Worm (Caenorhabditis elegans) whole organism, mixed stage, embryonic: ENCODE results near the gene C24H10.2.

ENCODE experiments used
- M03D4.4 ChIP-seq: sonication (generic microtip); optimal IDR thresholded peaks from 2 replicates; lab custom pipeline; 2017; ENCODE audit warnings: mild to moderate bottlenecking, missing genetic modification characterization, missing compliant biosample characterization
- bed-3 ChIP-seq: fragments of 200-800 bp; sonication (Bioruptor generic); optimal IDR thresholded peaks from 3 replicates; lab custom pipeline; 2018; ENCODE audit warnings: mild to moderate bottlenecking, missing genetic modification characterization, moderate library complexity, missing compliant biosample characterization
- blmp-1 ChIP-seq: fragments of 150-350 bp; optimal IDR thresholded peaks from 2 replicates; lab custom pipeline; 2014; ENCODE audit warnings: missing biosample characterization, missing genetic modification characterization
- ceh-43 ChIP-seq: fragments of 200-800 bp; sonication (Bioruptor generic); optimal IDR thresholded peaks from 2 replicates; lab custom pipeline; 2018; ENCODE audit warnings: mild to moderate bottlenecking, missing genetic modification characterization, moderate library complexity, missing compliant biosample characterization
- ceh-83 ChIP-seq: fragments of 200-800 bp; sonication (Bioruptor generic); optimal IDR thresholded peaks from 2 replicates; lab custom pipeline; 2018; ENCODE audit warnings: mild to moderate bottlenecking, missing genetic modification characterization, missing compliant biosample characterization
- ces-1 ChIP-seq: fragments of 150-350 bp; optimal IDR thresholded peaks from 2 replicates; lab custom pipeline; 2014; ENCODE audit warnings: missing biosample characterization, missing genetic modification reagents, missing genetic modification characterization
- cnd-1 ChIP-seq: fragments of 200-800 bp; sonication (Bioruptor generic); optimal IDR thresholded peaks from 2 replicates; lab custom pipeline; 2018; ENCODE audit warnings: mild to moderate bottlenecking, missing genetic modification characterization, missing compliant biosample characterization
- elt-1 ChIP-seq: sonication (generic microtip); optimal IDR thresholded peaks from 2 replicates; lab custom pipeline; 2017; ENCODE audit warnings: missing genetic modification characterization, mild to moderate bottlenecking, missing compliant biosample characterization, antibody characterized with exemption, moderate library complexity, borderline replicate concordance; ENCODE audit not compliant: insufficient read depth
- elt-3 ChIP-seq: fragments of 150-350 bp; optimal IDR thresholded peaks from 2 replicates; lab custom pipeline; 2014; ENCODE audit warnings: missing biosample characterization, missing genetic modification characterization
- flh-1 ChIP-seq: fragments of 200-800 bp; sonication (Bioruptor generic); optimal IDR thresholded peaks from 2 replicates; lab custom pipeline; 2018; ENCODE audit warnings: mild to moderate bottlenecking, missing genetic modification characterization, moderate library complexity, missing compliant biosample characterization
- ham-2 ChIP-seq: fragments of 200-800 bp; sonication (Bioruptor generic); optimal IDR thresholded peaks from 2 replicates; lab custom pipeline; 2018; ENCODE audit warnings: mild to moderate bottlenecking, missing genetic modification characterization, missing compliant biosample characterization
- lin-13 ChIP-seq: fragments of 150-350 bp; optimal IDR thresholded peaks from 2 replicates; lab custom pipeline; 2014; ENCODE audit warnings: missing biosample characterization, missing genetic modification characterization
- lin-32 ChIP-seq: fragments of 200-800 bp; sonication (Bioruptor generic); optimal IDR thresholded peaks from 2 replicates; lab custom pipeline; 2018; ENCODE audit warnings: mild to moderate bottlenecking, missing genetic modification characterization, missing compliant biosample characterization
- mab-5 ChIP-seq: fragments of 150-350 bp; optimal IDR thresholded peaks from 2 replicates; lab custom pipeline; 2014; ENCODE audit warnings: missing biosample characterization, missing genetic modification characterization
- mep-1 ChIP-seq: fragments of 150-350 bp; optimal IDR thresholded peaks from 2 replicates; lab custom pipeline; 2017; ENCODE audit warnings: missing biosample characterization, missing genetic modification reagents, missing genetic modification characterization, inconsistent platforms
- mls-2 ChIP-seq: sonication (generic microtip); optimal IDR thresholded peaks from 2 replicates; lab custom pipeline; 2016; ENCODE audit warnings: mild to moderate bottlenecking, missing genetic modification characterization, moderate library complexity, missing compliant biosample characterization
- nhr-12 ChIP-seq: fragments of 150-350 bp; optimal IDR thresholded peaks from 2 replicates; lab custom pipeline; 2014; ENCODE audit warnings: missing biosample characterization, missing genetic modification characterization
- nhr-2 ChIP-seq: fragments of 150-350 bp; optimal IDR thresholded peaks from 2 replicates; lab custom pipeline; 2014; ENCODE audit warnings: missing biosample characterization, missing genetic modification characterization
- nhr-237 ChIP-seq: fragments of 150-350 bp; optimal IDR thresholded peaks from 2 replicates; lab custom pipeline; 2014; ENCODE audit warnings: missing biosample characterization, missing genetic modification characterization
- nhr-28 ChIP-seq: fragments of 150-350 bp; optimal IDR thresholded peaks from 2 replicates; lab custom pipeline; 2014; ENCODE audit warnings: missing biosample characterization, missing genetic modification characterization
- pha-4 ChIP-seq: fragments of 150-350 bp; optimal IDR thresholded peaks from 2 replicates; lab custom pipeline; 2018; ENCODE audit warnings: missing biosample characterization, missing genetic modification reagents, missing genetic modification characterization
- sem-2 ChIP-seq: fragments of 200-800 bp; sonication (Bioruptor generic); optimal IDR thresholded peaks from 2 replicates; lab custom pipeline; 2018; ENCODE audit warnings: mild to moderate bottlenecking, missing genetic modification characterization, missing compliant biosample characterization
- snpc-4 ChIP-seq: fragments of 150-350 bp; optimal IDR thresholded peaks from 2 replicates; lab custom pipeline; 2014; ENCODE audit warnings: missing biosample characterization, missing genetic modification characterization
- sptf-1 ChIP-seq: sonication (generic microtip); optimal IDR thresholded peaks from 2 replicates; lab custom pipeline; 2017; ENCODE audit warnings: mild to moderate bottlenecking, missing genetic modification characterization, moderate library complexity, missing compliant biosample characterization
- unc-120 ChIP-seq: sonication (generic microtip); optimal IDR thresholded peaks from 2 replicates; lab custom pipeline; 2017; ENCODE audit warnings: missing genetic modification characterization, missing compliant biosample characterization; ENCODE audit not compliant: poor library complexity, severe bottlenecking
- unc-39 ChIP-seq: fragments of 150-350 bp; optimal IDR thresholded peaks from 2 replicates; lab custom pipeline; 2014; ENCODE audit warnings: missing biosample characterization, missing genetic modification characterization
- unc-62 ChIP-seq: fragments of 150-350 bp; optimal IDR thresholded peaks from 2 replicates; lab custom pipeline; 2014; ENCODE audit warnings: missing biosample characterization, missing genetic modification reagents, missing genetic modification characterization
- zip-8 ChIP-seq: fragments of 150-350 bp; optimal IDR thresholded peaks from 2 replicates; lab custom pipeline; 2014; ENCODE audit warnings: missing biosample characterization, missing genetic modification characterization
- ztf-11 ChIP-seq: fragments of 150-350 bp; optimal IDR thresholded peaks from 2 replicates; lab custom pipeline; 2014; ENCODE audit warnings: missing biosample characterization, missing genetic modification characterization

The C24H10.2 gene

ce11 chrX:5061763-5062162 lies 2.6 kb upstream of the C24H10.2 start:
- no peak for TF ChIP-seq sem-2
- peak; percentile 75 for TF ChIP-seq elt-1 (tag; lab: Kevin White, UChicago)

ce11 chrX:5066570-5066969 lies 2.2 kb downstream of the C24H10.2 start:
- TF ChIP-seq elt-1 (tag; lab: Kevin White, UChicago) (no peak), unc-39 (tag; lab: Kevin White, UChicago) (no peak), blmp-1 (tag; lab: Kevin White, UChicago) (no peak), unc-120 (no peak), M03D4.4 (tag; lab: Kevin White, UChicago) (no peak), ztf-11 (no peak), mls-2 (tag; lab: Kevin White, UChicago) (no peak), lin-13 (no peak), nhr-12 (tag; lab: Kevin White, UChicago) (no peak), bed-3 (GFP tag; lab: Kevin White, UChicago) (no peak), ham-2 (GFP tag; lab: Kevin White, UChicago) (no peak), nhr-28 (tag; lab: Kevin White, UChicago) (no peak), cnd-1 (tag; lab: Kevin White, UChicago) (no peak), lin-32 (GFP tag; lab: Kevin White, UChicago) (no peak), ceh-43 (no peak), nhr-237 (tag; lab: Kevin White, UChicago) (no peak), sptf-1 (tag; lab: Kevin White, UChicago) (no peak)

ce11 chrX:5067796-5068195 lies 3.4 kb downstream of the C24H10.2 start, which contains the start of gene clc-7:
Gene clc-7 (plus strand): TSS chrX:5068096.
- TF ChIP-seq elt-3 (tag; lab: Kevin White, UChicago) (no peak), blmp-1 (tag; lab: Kevin White, UChicago) (no peak), nhr-237 (tag; lab: Kevin White, UChicago) (no peak), lin-32 (GFP tag; lab: Kevin White, UChicago) (no peak), ces-1 (GFP tag; lab: Kevin White, UChicago) (no peak), mls-2 (tag; lab: Kevin White, UChicago) (no peak), mab-5 (tag; lab: Kevin White, UChicago) (no peak), ceh-83 (GFP tag; lab: Kevin White, UChicago) (no peak), cnd-1 (tag; lab: Kevin White, UChicago) (no peak), flh-1 (GFP tag; lab: Kevin White, UChicago) (no peak), zip-8 (tag; lab: Kevin White, UChicago) (no peak), ham-2 (GFP tag; lab: Kevin White, UChicago) (no peak), snpc-4 (tag; lab: Kevin White, UChicago) (no peak), sptf-1 (tag; lab: Kevin White, UChicago) (no peak), lin-13 (no peak)

ce11 chrX:5071025-5071424 lies 6.6 kb downstream of the C24H10.2 start:
- peak; percentile 19 for TF ChIP-seq blmp-1 (tag; lab: Kevin White, UChicago)
- TF ChIP-seq nhr-2 (tag; lab: Kevin White, UChicago): no peak

- TF ChIP-seq ztf-11: no peak
- TF ChIP-seq lin-13: no peak
- TF ChIP-seq sptf-1 (tag; lab: Kevin White, UChicago): no peak
Measured at ce11 chrX:5073895-5074294, 9.5 kb downstream of the C24H10.2 start.

ce11 chrX:5075538-5075937 lies 11.1 kb downstream of the C24H10.2 start:
- TF ChIP-seq ztf-11 (no peak), unc-62 (GFP tag; lab: Kevin White, UChicago) (no peak), flh-1 (GFP tag; lab: Kevin White, UChicago) (no peak), bed-3 (GFP tag; lab: Kevin White, UChicago) (no peak), mep-1 (tag; lab: Kevin White, UChicago) (no peak), mab-5 (tag; lab: Kevin White, UChicago) (no peak), ceh-83 (GFP tag; lab: Kevin White, UChicago) (no peak), zip-8 (tag; lab: Kevin White, UChicago) (no peak), sptf-1 (tag; lab: Kevin White, UChicago) (no peak), nhr-237 (tag; lab: Kevin White, UChicago) (no peak), pha-4 (tag; lab: Kevin White, UChicago) (no peak)
